Fruit fly (Drosophila melanogaster): ENCODE data around the gene pie.
A peak's percentile ranks its signal among the peaks of the same experiment; 100 is the strongest.

Gene pie

DNA sequence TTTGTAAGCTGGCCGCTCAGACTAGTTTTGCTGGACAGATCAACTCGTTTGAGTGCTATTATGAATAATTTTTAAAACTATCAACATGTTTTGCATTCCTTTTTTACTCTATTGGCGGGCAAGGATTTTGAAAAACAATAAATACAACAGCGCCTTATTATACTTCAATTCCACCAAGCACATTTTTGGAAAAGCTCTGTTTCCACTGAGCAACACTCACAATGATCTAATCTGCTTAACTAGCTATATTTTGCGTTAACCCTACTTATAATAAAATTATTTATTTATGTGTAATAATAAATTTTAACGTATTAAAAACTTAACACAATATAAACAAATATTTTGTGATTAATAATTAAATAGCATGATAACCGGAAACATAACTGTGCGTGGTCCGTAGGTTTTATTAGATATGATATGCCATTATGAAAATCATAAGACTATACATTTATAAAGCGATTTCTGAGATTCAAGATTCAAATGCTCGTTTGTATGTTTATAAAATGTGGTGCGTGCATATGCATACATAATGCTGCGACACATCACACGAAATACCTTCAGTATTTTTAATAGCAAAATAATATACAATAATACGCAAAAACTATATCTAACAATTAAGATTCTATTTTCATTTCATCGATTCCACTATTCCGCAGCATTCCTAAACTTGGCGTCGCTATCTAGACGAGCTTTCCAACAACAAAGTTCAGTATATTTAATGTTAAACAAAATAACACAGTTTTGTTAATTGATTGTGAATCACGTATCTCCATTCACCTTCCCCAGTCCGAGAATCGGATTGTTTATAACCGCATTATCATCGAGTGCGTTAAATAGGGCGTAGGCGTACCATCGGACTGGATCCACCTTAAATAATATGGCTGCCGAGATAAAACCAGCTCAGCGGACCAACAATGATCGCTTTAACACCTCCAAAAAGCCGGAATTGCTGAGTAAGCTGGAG, at the start of gene pie, which contains the start of gene Wdfy2:
Gene pie (minus strand): TSS at position 138 of the 964 bp plus-strand sequence.
Gene Wdfy2 (plus strand): TSS at position 649 of the 964 bp plus-strand sequence.
- TF ChIP-seq CG7357 (GFP tag; IDR thresholded peaks at IDR 0.05) (peak; percentile 97), nmo (GFP tag; optimal IDR thresholded peaks at IDR 0.05) (peak; percentile 29), br (optimal IDR thresholded peaks at IDR 0.05) (no peak), E2f2 (GFP tag; IDR thresholded peaks at IDR 0.05) (peak; percentile 79), CG2120 (GFP tag; optimal IDR thresholded peaks at IDR 0.05) (no peak), lola (GFP tag; optimal IDR thresholded peaks at IDR 0.05) (peak in 2 of 3 experiments; percentile 14 to 94), Sry-β (GFP tag; optimal IDR thresholded peaks at IDR 0.05) (peak; percentile 36), Eip74EF (GFP tag; optimal IDR thresholded peaks at IDR 0.05) (peak in 1 of 2 experiments; percentile 88), CG15514 (GFP tag; optimal IDR thresholded peaks at IDR 0.05) (peak; percentile 22), CG17361 (GFP tag; IDR thresholded peaks at IDR 0.05) (peak; percentile 56; the same call in 1 of the 3 replicates), Abd-B (GFP tag; optimal IDR thresholded peaks at IDR 0.05) (peak; percentile 50), trem (tag; optimal IDR thresholded peaks at IDR 0.05) (peak; percentile 4), CG4617 (GFP tag; optimal IDR thresholded peaks at IDR 0.05; ENCODE audit: borderline replicate concordance) (peak; percentile 29), CG17802 (tag; optimal IDR thresholded peaks at IDR 0.05) (peak; percentile 92), vfl (GFP tag; optimal IDR thresholded peaks at IDR 0.05) (no peak), YL-1 (GFP tag; optimal IDR thresholded peaks at IDR 0.05) (peak; percentile 19), CG12659 (GFP tag; optimal IDR thresholded peaks at IDR 0.05) (peak; percentile 36), CG8924 (tag; optimal IDR thresholded peaks at IDR 0.05) (peak; percentile 10), yki (optimal IDR thresholded peaks at IDR 0.05) (no peak), twi (tag; optimal IDR thresholded peaks at IDR 0.05) (no peak), CoRest (tag; optimal IDR thresholded peaks at IDR 0.05) (peak; percentile 28), Dfd (GFP tag; optimal IDR thresholded peaks at IDR 0.05) (peak in 1 of 2 experiments; percentile 66), CG2712 (tag; optimal IDR thresholded peaks at IDR 0.05) (peak; percentile 21), CG18262 (tag; optimal IDR thresholded peaks at IDR 0.05) (peak; percentile 31), MBD-R2 (GFP tag; IDR thresholded peaks at IDR 0.05) (peak; percentile 40; the same call in 1 of the 2 replicates), nerfin-1 (tag; optimal IDR thresholded peaks at IDR 0.05) (peak; percentile 2), Ptx1 (GFP tag; IDR thresholded peaks at IDR 0.05) (0 out of 2 replicates have a peak, but pooled peaks have one; percentile 28), Dref (GFP tag; IDR thresholded peaks at IDR 0.05) (peak; percentile 47), Rfx (GFP tag; IDR thresholded peaks at IDR 0.05) (0 out of 2 replicates have a peak, but pooled peaks have one; percentile 13), CG31365 (tag; optimal IDR thresholded peaks at IDR 0.05) (no peak), slbo (GFP tag; IDR thresholded peaks at IDR 0.05) (0 out of 2 replicates have a peak, but pooled peaks have one; percentile 22), CG12391 (tag; optimal IDR thresholded peaks at IDR 0.05) (peak; percentile 9), phol (tag; optimal IDR thresholded peaks at IDR 0.05) (peak; percentile 39), CG8089 (GFP tag; optimal IDR thresholded peaks at IDR 0.05) (no peak), vvl (GFP tag; IDR thresholded peaks at IDR 0.05) (peak; percentile 12; the same call in 1 of the 2 replicates), Med (GFP tag) (peak; percentile 65), Aef1 (GFP tag; IDR thresholded peaks at IDR 0.05) (peak; percentile 29; the same call in 1 of the 3 replicates), CG11723 (GFP tag; optimal IDR thresholded peaks at IDR 0.05) (peak; percentile 74), pzg (GFP tag; optimal IDR thresholded peaks at IDR 0.05) (peak; percentile 35), pfk (GFP tag; optimal IDR thresholded peaks at IDR 0.05) (peak; percentile 80), Dp (GFP tag; optimal IDR thresholded peaks at IDR 0.05) (peak; percentile 73), dmrt11E (tag; optimal IDR thresholded peaks at IDR 0.05) (peak; percentile 8), CG1603 (tag; optimal IDR thresholded peaks at IDR 0.05) (peak; percentile 99), CG14710 (tag; optimal IDR thresholded peaks at IDR 0.05) (peak; percentile 39), rib (GFP tag; IDR thresholded peaks at IDR 0.05) (no peak), Atf6 (GFP tag; IDR thresholded peaks at IDR 0.05) (no peak), gcm2 (GFP tag; optimal IDR thresholded peaks at IDR 0.05) (no peak)
